Fruit fly (Drosophila melanogaster): ENCODE results near the gene nis.

Gene nis

DNA sequence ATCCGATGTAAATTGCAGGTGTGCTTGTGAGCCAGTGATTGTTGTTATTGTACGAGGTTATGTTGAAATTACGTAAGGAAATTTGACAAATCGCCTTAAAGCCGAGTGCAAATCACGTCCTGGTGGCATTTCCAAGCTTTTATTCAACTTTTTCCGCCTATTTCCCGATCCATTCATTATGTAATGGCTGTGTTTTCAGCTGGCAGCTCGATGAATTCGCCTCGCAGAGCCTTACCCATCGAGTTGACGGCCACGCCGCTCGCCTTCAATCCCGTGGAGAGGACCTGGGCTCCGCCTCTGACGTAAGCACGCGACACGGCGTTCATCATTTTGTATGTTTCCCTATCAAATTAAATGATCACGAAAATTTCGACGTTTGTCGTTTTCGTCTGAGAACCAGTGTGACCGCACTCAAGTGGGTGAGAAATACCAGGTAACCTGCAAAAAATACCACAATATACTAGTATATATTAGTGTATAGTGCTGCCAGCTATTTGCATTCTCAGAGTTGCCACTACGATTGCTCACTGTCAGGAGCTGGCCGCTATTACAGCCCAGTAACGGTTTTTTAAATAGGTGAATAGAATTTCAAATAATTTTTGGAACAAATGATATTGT, 26.9 kb upstream of the nis start, which contains the start of gene RFeSP (continued):
- TF ChIP-seq her (GFP tag; optimal IDR thresholded peaks at IDR 0.05) (no peak), eve (GFP tag; optimal IDR thresholded peaks at IDR 0.05) (no peak), seq (GFP tag; IDR thresholded peaks at IDR 0.05) (no peak), pnt (GFP tag; optimal IDR thresholded peaks at IDR 0.05) (no peak), Hr51 (GFP tag; optimal IDR thresholded peaks at IDR 0.05) (no peak), CG17328 (GFP tag; IDR thresholded peaks at IDR 0.05) (no peak), zen (tag; optimal IDR thresholded peaks at IDR 0.05) (peak; percentile 41), Scr (GFP tag; IDR thresholded peaks at IDR 0.05; ENCODE audit: partially characterized antibody) (0 out of 2 replicates have a peak, but pooled peaks have one; percentile 13), trem (tag; optimal IDR thresholded peaks at IDR 0.05) (peak; percentile 67), CG4617 (GFP tag; optimal IDR thresholded peaks at IDR 0.05; ENCODE audit: borderline replicate concordance) (peak; percentile 79), gro (GFP tag; optimal IDR thresholded peaks at IDR 0.05) (peak; percentile 60), dmrt99B (tag; optimal IDR thresholded peaks at IDR 0.05) (no peak), sima (GFP tag; optimal IDR thresholded peaks at IDR 0.05) (no peak), chinmo (GFP tag; IDR thresholded peaks at IDR 0.05; ENCODE audit: partially characterized antibody) (0 out of 4 replicates have a peak, but pooled peaks have one; percentile 51), CG15269 (tag; optimal IDR thresholded peaks at IDR 0.05) (no peak), C15 (GFP tag; IDR thresholded peaks at IDR 0.05) (no peak), CG2120 (GFP tag; optimal IDR thresholded peaks at IDR 0.05) (peak; percentile 14), zen2 (GFP tag; IDR thresholded peaks at IDR 0.05; ENCODE audit: partially characterized antibody) (no peak), tio (GFP tag; optimal IDR thresholded peaks at IDR 0.05) (no peak), BtbVII (GFP tag; optimal IDR thresholded peaks at IDR 0.05) (no peak), Med (GFP tag) (peak; percentile 88), CG5245 (GFP tag; optimal IDR thresholded peaks at IDR 0.05) (no peak), esg (GFP tag; conservative IDR thresholded peaks at IDR 0.05) (no peak), CG2889 (GFP tag; IDR thresholded peaks at IDR 0.05) (no peak), Fer1 (GFP tag; optimal IDR thresholded peaks at IDR 0.05) (peak; percentile 11), Pdp1 (GFP tag; optimal IDR thresholded peaks at IDR 0.05) (peak in 1 of 2 experiments; percentile 98), fd102C (GFP tag; optimal IDR thresholded peaks at IDR 0.05) (no peak), pros (GFP tag; optimal IDR thresholded peaks at IDR 0.05) (no peak), CG1602 (GFP tag; optimal IDR thresholded peaks at IDR 0.05) (no peak), Myb (GFP tag; optimal IDR thresholded peaks at IDR 0.05) (peak; percentile 100), wdn (GFP tag; IDR thresholded peaks at IDR 0.05) (no peak), CG8944 (GFP tag; optimal IDR thresholded peaks at IDR 0.05) (no peak), CG18619 (GFP tag; optimal IDR thresholded peaks at IDR 0.05) (no peak), crc (GFP tag; optimal IDR thresholded peaks at IDR 0.05) (no peak), emc (GFP tag; optimal IDR thresholded peaks at IDR 0.05) (no peak), CG7357 (GFP tag; IDR thresholded peaks at IDR 0.05) (no peak), CG34376 (GFP tag; optimal IDR thresholded peaks at IDR 0.05) (no peak), phol (tag; optimal IDR thresholded peaks at IDR 0.05) (peak; percentile 34), h (optimal IDR thresholded peaks at IDR 0.05) (no peak), CG34224 (GFP tag; IDR thresholded peaks at IDR 0.05; ENCODE audit: partially characterized antibody) (no peak), vfl (GFP tag; optimal IDR thresholded peaks at IDR 0.05) (peak; percentile 38), CG18764 (GFP tag; optimal IDR thresholded peaks at IDR 0.05) (no peak), slou (GFP tag; optimal IDR thresholded peaks at IDR 0.05) (peak; percentile 34), zfh1 (GFP tag; IDR thresholded peaks at IDR 0.05) (no peak), D19A (tag; optimal IDR thresholded peaks at IDR 0.05) (no peak), so (GFP tag; IDR thresholded peaks at IDR 0.05) (no peak), stwl (tag; optimal IDR thresholded peaks at IDR 0.05) (peak; percentile 93), repo (GFP tag; optimal IDR thresholded peaks at IDR 0.05) (no peak), CG6765 (GFP tag; optimal IDR thresholded peaks at IDR 0.05) (no peak), NfI (GFP tag; optimal IDR thresholded peaks at IDR 0.05) (no peak), odd (GFP tag; optimal IDR thresholded peaks at IDR 0.05) (no peak)
